Fruit fly (Drosophila melanogaster) whole organism, adult: ENCODE data around the gene CG31988.

Source experiments
- CG11617 ChIP-seq: fragments of 200-800 bp; sonication (Bioruptor generic); optimal IDR thresholded peaks from 2 replicates; lab custom pipeline; 2017; ENCODE audit warnings: mild to moderate bottlenecking, missing biosample characterization, missing genetic modification reagents, missing genetic modification characterization
- CG12768 ChIP-seq: fragments of 200-800 bp; sonication (Bioruptor generic); optimal IDR thresholded peaks from 2 replicates; lab custom pipeline; 2017; ENCODE audit warnings: missing biosample characterization, missing genetic modification characterization, mild to moderate bottlenecking, moderate library complexity, missing genetic modification reagents
- CG14711 ChIP-seq: fragments of 200-800 bp; sonication (Bioruptor generic); optimal IDR thresholded peaks from 2 replicates; lab custom pipeline; 2018; ENCODE audit warnings: missing biosample characterization, mild to moderate bottlenecking, missing genetic modification characterization, moderate library complexity
- CG1620 ChIP-seq: fragments of 200-800 bp; sonication (Bioruptor generic); optimal IDR thresholded peaks from 2 replicates; lab custom pipeline; 2016; ENCODE audit warnings: missing biosample characterization, missing genetic modification characterization
- CG33017 ChIP-seq: fragments of 200-800 bp; sonication (Bioruptor generic); optimal IDR thresholded peaks from 2 replicates; lab custom pipeline; 2018; ENCODE audit warnings: missing biosample characterization, mild to moderate bottlenecking, missing genetic modification characterization, moderate library complexity
- CG5204 ChIP-seq: fragments of 200-800 bp; sonication (Bioruptor generic); optimal IDR thresholded peaks from 2 replicates; lab custom pipeline; 2016; ENCODE audit warnings: missing biosample characterization, missing genetic modification characterization
- CG7045 ChIP-seq: fragments of 200-800 bp; sonication (Bioruptor generic); optimal IDR thresholded peaks from 2 replicates; lab custom pipeline; 2017; ENCODE audit warnings: missing biosample characterization, mild to moderate bottlenecking, missing genetic modification characterization
- CG7101 ChIP-seq: fragments of 200-800 bp; sonication (Bioruptor generic); optimal IDR thresholded peaks from 2 replicates; lab custom pipeline; 2018; ENCODE audit warnings: missing biosample characterization, mild to moderate bottlenecking, missing genetic modification characterization, moderate library complexity
- Clk ChIP-seq: fragments of 200-800 bp; sonication (Bioruptor generic); optimal IDR thresholded peaks from 2 replicates; lab custom pipeline; 2017; ENCODE audit warnings: missing biosample characterization, missing genetic modification characterization
- Crg-1 ChIP-seq: fragments of 200-800 bp; sonication (Bioruptor generic); optimal IDR thresholded peaks from 2 replicates; lab custom pipeline; 2016; ENCODE audit warnings: missing biosample characterization, missing genetic modification characterization
- Hr96 ChIP-seq: fragments of 200-800 bp; sonication (Bioruptor generic); optimal IDR thresholded peaks from 2 replicates; lab custom pipeline; 2016; ENCODE audit warnings: missing biosample characterization, missing genetic modification characterization
- Mnt ChIP-seq: fragments of 200-800 bp; sonication (Bioruptor generic); optimal IDR thresholded peaks from 2 replicates; lab custom pipeline; 2016; ENCODE audit warnings: missing biosample characterization, mild to moderate bottlenecking, missing genetic modification characterization
- bab1 ChIP-seq: fragments of 200-800 bp; sonication (Bioruptor generic); optimal IDR thresholded peaks from 3 replicates; lab custom pipeline; 2019; ENCODE audit warnings: missing biosample characterization, mild to moderate bottlenecking, missing genetic modification characterization, moderate library complexity
- cic ChIP-seq: fragments of 200-800 bp; sonication (Bioruptor generic); optimal IDR thresholded peaks from 2 replicates; lab custom pipeline; 2017; ENCODE audit warnings: missing biosample characterization, mild to moderate bottlenecking, missing genetic modification characterization, moderate library complexity
- cnc ChIP-seq, 2 experiments: fragments of >200 bp; optimal IDR thresholded peaks; 2 replicates each; lab custom pipeline; 2017
- kay ChIP-seq: fragments of 200-800 bp; sonication (Bioruptor generic); peaks from one replicate; lab custom pipeline; 2016; ENCODE audit warnings: missing biosample characterization, missing genetic modification characterization, borderline replicate concordance
- ovo ChIP-seq: fragments of 200-800 bp; sonication (Bioruptor generic); optimal IDR thresholded peaks from 2 replicates; lab custom pipeline; 2016; ENCODE audit warnings: missing biosample characterization, missing genetic modification characterization
- pad ChIP-seq: fragments of 200-800 bp; sonication (Bioruptor generic); optimal IDR thresholded peaks from 3 replicates; lab custom pipeline; 2017; ENCODE audit warnings: missing biosample characterization, missing genetic modification characterization, mild to moderate bottlenecking, moderate library complexity, missing genetic modification reagents
- tj ChIP-seq: fragments of 200-800 bp; sonication (Bioruptor generic); optimal IDR thresholded peaks from 3 replicates; lab custom pipeline; 2017; ENCODE audit warnings: missing biosample characterization, mild to moderate bottlenecking, missing genetic modification characterization, moderate library complexity
- toe ChIP-seq: fragments of 200-800 bp; sonication (Bioruptor generic); optimal IDR thresholded peaks from 2 replicates; lab custom pipeline; 2016; ENCODE audit warnings: missing biosample characterization, missing genetic modification characterization

CG31988 gene

dm6 chr2L:21245093-21245736 lies 42.6 kb upstream of the CG31988 start:
- no peak for TF ChIP-seq Mnt (GFP tag; lab: Kevin White, UChicago)
- no peak for TF ChIP-seq cnc (optimal IDR thresholded peaks at IDR 0.05; lab: Kevin White, UChicago)
- TF ChIP-seq ovo (GFP tag; lab: Kevin White, UChicago), result no peak
- TF ChIP-seq CG7101 (tag; lab: Kevin White, UChicago), result no peak
- TF ChIP-seq kay (GFP tag; lab: Kevin White, UChicago), result no peak
- no peak for TF ChIP-seq Clk
- no peak for TF ChIP-seq CG14711 (tag; lab: Kevin White, UChicago)
- TF ChIP-seq bab1, result no peak

dm6 chr2L:21243964-21244466 lies 41.4 kb upstream of the CG31988 start:
- peak; percentile 67 for TF ChIP-seq tj
- TF ChIP-seq CG12768 (GFP tag; lab: Kevin White, UChicago), result no peak

- TF ChIP-seq kay (GFP tag; lab: Kevin White, UChicago), result no peak
- TF ChIP-seq Hr96 (GFP tag; lab: Kevin White, UChicago), result no peak
- no peak for TF ChIP-seq CG5204 (GFP tag; lab: Kevin White, UChicago)
- TF ChIP-seq toe, result no peak
- no peak for TF ChIP-seq Mnt (GFP tag; lab: Kevin White, UChicago)
- no peak for TF ChIP-seq CG33017 (tag; lab: Kevin White, UChicago)
- no peak for TF ChIP-seq CG1620 (GFP tag; lab: Kevin White, UChicago)
- no peak for TF ChIP-seq tj
- no peak for TF ChIP-seq CG11617
- TF ChIP-seq CG12768 (GFP tag; lab: Kevin White, UChicago), result no peak
- no peak for TF ChIP-seq CG7045 (GFP tag; lab: Kevin White, UChicago)
- no peak for TF ChIP-seq cnc (optimal IDR thresholded peaks at IDR 0.05; lab: Kevin White, UChicago)
- no peak for TF ChIP-seq cic (GFP tag; lab: Kevin White, UChicago)
- no peak for TF ChIP-seq Crg-1
- no peak for TF ChIP-seq bab1
- no peak for TF ChIP-seq CG7101 (tag; lab: Kevin White, UChicago)
- no peak for TF ChIP-seq ovo (GFP tag; lab: Kevin White, UChicago)
- no peak for TF ChIP-seq Clk
Observed at dm6 chr2L:21242369-21242768, 39.8 kb upstream of the CG31988 start.

dm6 chr2L:21237748-21238459 lies 35.3 kb upstream of the CG31988 start:
- TF ChIP-seq toe, result no peak
- no peak for TF ChIP-seq Crg-1
- TF ChIP-seq ovo (GFP tag; lab: Kevin White, UChicago), result peak; percentile 87
- TF ChIP-seq kay (GFP tag; lab: Kevin White, UChicago), result peak; percentile 13
- TF ChIP-seq tj, result peak; percentile 66
- peak; percentile 30 for TF ChIP-seq pad (GFP tag; lab: Kevin White, UChicago)

- TF ChIP-seq tj, result peak; percentile 47
- peak; percentile 9 for TF ChIP-seq bab1
- TF ChIP-seq ovo (GFP tag; lab: Kevin White, UChicago), result no peak
- no peak for TF ChIP-seq CG14711 (tag; lab: Kevin White, UChicago)
- peak; percentile 2 for TF ChIP-seq CG11617
- TF ChIP-seq CG1620 (GFP tag; lab: Kevin White, UChicago), result peak; percentile 12
- peak; percentile 25 for TF ChIP-seq CG12768 (GFP tag; lab: Kevin White, UChicago)
- no peak for TF ChIP-seq pad (GFP tag; lab: Kevin White, UChicago)
- TF ChIP-seq CG7045 (GFP tag; lab: Kevin White, UChicago), result no peak
- no peak for TF ChIP-seq Hr96 (GFP tag; lab: Kevin White, UChicago)
- peak; percentile 26 for TF ChIP-seq cic (GFP tag; lab: Kevin White, UChicago)
- TF ChIP-seq Mnt (GFP tag; lab: Kevin White, UChicago), result peak; percentile 44
Observed at dm6 chr2L:21237048-21237747, 34.6 kb upstream of the CG31988 start, which contains the start of gene Hr39. Gene Hr39 (plus strand): TSS chr2L:21237250.

dm6 chr2L:21236633-21237032 lies 34.0 kb upstream of the CG31988 start, which contains the start of gene CG31626:
Gene CG31626 (minus strand): TSS chr2L:21236733.
- no peak for TF ChIP-seq CG1620 (GFP tag; lab: Kevin White, UChicago)
- TF ChIP-seq bab1, result no peak
- TF ChIP-seq CG33017 (tag; lab: Kevin White, UChicago), result no peak
- TF ChIP-seq kay (GFP tag; lab: Kevin White, UChicago), result no peak
- no peak for TF ChIP-seq ovo (GFP tag; lab: Kevin White, UChicago)
- no peak for TF ChIP-seq CG7101 (tag; lab: Kevin White, UChicago)
- TF ChIP-seq toe, result no peak
- TF ChIP-seq Crg-1, result no peak
